Fruit fly (Drosophila melanogaster) whole organism, prepupa: ENCODE measurements around the gene CG14220.

Experiments
- CG11762 ChIP-seq: fragments of 200-800 bp; sonication (Bioruptor generic); optimal IDR thresholded peaks from 3 replicates; lab custom pipeline; 2016; ENCODE audit warnings: missing biosample characterization, missing genetic modification characterization; ENCODE audit not compliant: insufficient read depth
- CG11902 ChIP-seq: fragments of 200-800 bp; sonication (Bioruptor generic); optimal IDR thresholded peaks from 3 replicates; lab custom pipeline; 2016; ENCODE audit warnings: missing biosample characterization, missing genetic modification characterization
- CG15336 ChIP-seq: fragments of 200-800 bp; sonication (Bioruptor generic); IDR thresholded peaks from 2 replicates; pipeline ENCODE4 v1.3.6; 2022; ENCODE audit warnings: missing biosample characterization, missing genetic modification characterization
- CG16779 ChIP-seq: fragments of 200-800 bp; sonication (Bioruptor generic); optimal IDR thresholded peaks from 3 replicates; lab custom pipeline; 2017; ENCODE audit warnings: missing biosample characterization, mild to moderate bottlenecking, missing genetic modification characterization
- CG3032 ChIP-seq: fragments of 200-800 bp; optimal IDR thresholded peaks from 2 replicates; lab custom pipeline; 2019; ENCODE audit warnings: missing biosample characterization, mild to moderate bottlenecking, missing genetic modification characterization, moderate library complexity
- CG31627 ChIP-seq: fragments of 200-800 bp; sonication (Bioruptor generic); optimal IDR thresholded peaks from 3 replicates; lab custom pipeline; 2016; ENCODE audit warnings: missing biosample characterization, missing genetic modification characterization
- CG32006 ChIP-seq: fragments of 200-800 bp; sonication (Bioruptor generic); optimal IDR thresholded peaks from 3 replicates; lab custom pipeline; 2017; ENCODE audit warnings: missing biosample characterization, mild to moderate bottlenecking, missing genetic modification characterization
- CG34406 ChIP-seq: fragments of 200-800 bp; sonication (Bioruptor generic); optimal IDR thresholded peaks from 3 replicates; lab custom pipeline; 2016; ENCODE audit warnings: missing biosample characterization, missing genetic modification characterization
- CG3919 ChIP-seq: fragments of 200-800 bp; sonication (Bioruptor generic); optimal IDR thresholded peaks from 3 replicates; lab custom pipeline; 2016; ENCODE audit warnings: missing biosample characterization, missing genetic modification characterization
- CG4318 ChIP-seq: fragments of 200-800 bp; sonication (Bioruptor generic); optimal IDR thresholded peaks from 3 replicates; lab custom pipeline; 2017; ENCODE audit warnings: missing biosample characterization, mild to moderate bottlenecking, missing genetic modification characterization
- CG6163 ChIP-seq: fragments of 200-800 bp; sonication (Bioruptor generic); IDR thresholded peaks from 3 replicates; pipeline ENCODE4 v1.3.6; 2022; ENCODE audit warnings: missing biosample characterization, missing genetic modification characterization
- CG6854 ChIP-seq: fragments of 200-800 bp; sonication (Bioruptor generic); optimal IDR thresholded peaks from 2 replicates; lab custom pipeline; 2017; ENCODE audit warnings: missing biosample characterization, mild to moderate bottlenecking, missing genetic modification characterization
- CG7368 ChIP-seq: fragments of 200-800 bp; sonication (Bioruptor generic); optimal IDR thresholded peaks from 3 replicates; lab custom pipeline; 2016; ENCODE audit warnings: missing biosample characterization, missing genetic modification characterization
- CG8119 ChIP-seq: fragments of 200-800 bp; sonication (Bioruptor generic); IDR thresholded peaks from 3 replicates; pipeline ENCODE4 v1.3.6; 2022; ENCODE audit warnings: missing biosample characterization, missing genetic modification characterization
- CG8319 ChIP-seq: fragments of 200-800 bp; sonication (Bioruptor generic); optimal IDR thresholded peaks from 3 replicates; lab custom pipeline; 2016; ENCODE audit warnings: missing biosample characterization, missing genetic modification characterization
- CG9139 ChIP-seq: fragments of 200-800 bp; sonication (Bioruptor generic); optimal IDR thresholded peaks from 3 replicates; lab custom pipeline; 2017; ENCODE audit warnings: missing biosample characterization, mild to moderate bottlenecking, missing genetic modification characterization
- Eip75B ChIP-seq: fragments of 200-800 bp; sonication (Bioruptor generic); optimal IDR thresholded peaks from 3 replicates; lab custom pipeline; 2016; ENCODE audit warnings: missing biosample characterization, missing genetic modification characterization
- Eip78C ChIP-seq: fragments of 200-800 bp; sonication (Bioruptor generic); peaks from one replicate; lab custom pipeline; 2016; ENCODE audit warnings: missing biosample characterization, missing genetic modification characterization
- Eip93F ChIP-seq: fragments of 200-800 bp; sonication (Bioruptor generic); optimal IDR thresholded peaks from 2 replicates; lab custom pipeline; 2016; ENCODE audit warnings: missing biosample characterization, mild to moderate bottlenecking, missing genetic modification characterization
- Ets21C ChIP-seq: fragments of 200-800 bp; sonication (Bioruptor generic); optimal IDR thresholded peaks from 3 replicates; lab custom pipeline; 2016; ENCODE audit warnings: missing biosample characterization, missing genetic modification characterization
- Ets96B ChIP-seq: fragments of 200-800 bp; optimal IDR thresholded peaks from 2 replicates; lab custom pipeline; 2019; ENCODE audit warnings: missing biosample characterization, mild to moderate bottlenecking, missing genetic modification characterization, moderate library complexity
- Gug ChIP-seq: fragments of 200-800 bp; sonication (Bioruptor generic); IDR thresholded peaks from 2 replicates; pipeline ENCODE4 v1.3.6; 2022; ENCODE audit warnings: missing biosample characterization, missing genetic modification characterization
- Hr38 ChIP-seq: sonication (Bioruptor generic); optimal IDR thresholded peaks from 2 replicates; lab custom pipeline; 2016; ENCODE audit warnings: missing biosample characterization, missing genetic modification characterization
- Hr4 ChIP-seq: fragments of 200-800 bp; sonication (Bioruptor generic); optimal IDR thresholded peaks from 3 replicates; lab custom pipeline; 2016; ENCODE audit warnings: missing biosample characterization, missing genetic modification characterization
- Lpt ChIP-seq: fragments of 200-800 bp; sonication (Bioruptor generic); optimal IDR thresholded peaks from 3 replicates; lab custom pipeline; 2016; ENCODE audit warnings: missing biosample characterization, missing genetic modification characterization
- Met ChIP-seq: fragments of 200-800 bp; sonication (Bioruptor generic); optimal IDR thresholded peaks from 3 replicates; lab custom pipeline; 2016; ENCODE audit warnings: missing biosample characterization, missing genetic modification characterization
- OdsH ChIP-seq: fragments of 200-800 bp; sonication (Bioruptor generic); optimal IDR thresholded peaks from 3 replicates; lab custom pipeline; 2016; ENCODE audit warnings: missing biosample characterization, missing genetic modification characterization
- Smox ChIP-seq: fragments of 200-800 bp; sonication (Bioruptor generic); optimal IDR thresholded peaks from 3 replicates; lab custom pipeline; 2016; ENCODE audit warnings: missing biosample characterization, missing genetic modification characterization
- achi ChIP-seq: fragments of 200-800 bp; sonication (Bioruptor generic); optimal IDR thresholded peaks from 3 replicates; lab custom pipeline; 2016; ENCODE audit warnings: missing biosample characterization, missing genetic modification characterization
- cyc ChIP-seq: fragments of 200-800 bp; sonication (Bioruptor generic); optimal IDR thresholded peaks from 3 replicates; lab custom pipeline; 2016; ENCODE audit warnings: missing biosample characterization, missing genetic modification characterization
- dac ChIP-seq: fragments of 200-800 bp; sonication (Bioruptor generic); optimal IDR thresholded peaks from 2 replicates; lab custom pipeline; 2017; ENCODE audit warnings: missing biosample characterization, mild to moderate bottlenecking, missing genetic modification characterization
- dsx ChIP-seq: fragments of 200-800 bp; optimal IDR thresholded peaks from 3 replicates; lab custom pipeline; 2019; ENCODE audit warnings: missing biosample characterization, mild to moderate bottlenecking, missing genetic modification characterization, moderate library complexity; ENCODE audit not compliant: poor library complexity, severe bottlenecking
- esn ChIP-seq: fragments of 200-800 bp; sonication (Bioruptor generic); optimal IDR thresholded peaks from 2 replicates; lab custom pipeline; 2016; ENCODE audit warnings: missing biosample characterization, mild to moderate bottlenecking, missing genetic modification characterization, moderate library complexity
- fd85E ChIP-seq: fragments of 200-800 bp; sonication (Bioruptor generic); optimal IDR thresholded peaks from 3 replicates; lab custom pipeline; 2016; ENCODE audit warnings: missing biosample characterization, missing genetic modification characterization
- fkh ChIP-seq: fragments of 200-800 bp; sonication (Bioruptor generic); optimal IDR thresholded peaks from 3 replicates; lab custom pipeline; 2017; ENCODE audit warnings: missing biosample characterization, mild to moderate bottlenecking, missing genetic modification characterization, moderate library complexity
- net ChIP-seq: fragments of 200-800 bp; sonication (Bioruptor generic); optimal IDR thresholded peaks from 3 replicates; lab custom pipeline; 2016; ENCODE audit warnings: missing biosample characterization, missing genetic modification characterization
- pdm3 ChIP-seq: fragments of 200-800 bp; sonication (Bioruptor generic); optimal IDR thresholded peaks from 3 replicates; lab custom pipeline; 2016; ENCODE audit warnings: missing biosample characterization, missing genetic modification characterization
- spab ChIP-seq: fragments of 200-800 bp; sonication (Bioruptor generic); optimal IDR thresholded peaks from 2 replicates; lab custom pipeline; 2017; ENCODE audit warnings: missing biosample characterization, mild to moderate bottlenecking, missing genetic modification characterization, missing genetic modification reagents
- topi ChIP-seq: fragments of 200-800 bp; sonication (Bioruptor generic); optimal IDR thresholded peaks from 3 replicates; lab custom pipeline; 2016; ENCODE audit warnings: missing biosample characterization, missing genetic modification characterization
- vri ChIP-seq: fragments of 200-800 bp; sonication (Bioruptor generic); optimal IDR thresholded peaks from 3 replicates; lab custom pipeline; 2016; ENCODE audit warnings: missing biosample characterization, mild to moderate bottlenecking, missing genetic modification characterization

The CG14220 gene

DNA sequence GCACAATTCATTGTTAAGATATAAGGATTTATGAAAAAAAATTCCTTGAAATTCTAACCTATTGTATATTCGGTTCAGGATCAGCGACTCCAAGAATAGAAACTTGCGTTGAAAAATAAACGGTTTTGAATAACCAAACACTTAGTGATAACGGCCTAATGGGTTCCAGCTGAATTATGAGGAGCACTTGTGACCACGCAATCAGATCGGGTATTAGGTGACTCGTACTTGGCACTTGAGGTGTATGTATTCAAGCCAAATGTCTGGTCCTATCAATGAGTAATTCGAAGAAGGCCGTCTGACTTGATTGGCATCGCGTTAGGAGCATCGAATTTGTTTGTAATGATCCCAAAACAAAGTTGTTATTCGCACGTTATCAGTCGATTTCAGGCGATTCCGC, 11.1 kb downstream of the CG14220 start:
- TF ChIP-seq dsx (GFP tag; lab: Kevin White, UChicago) (no peak), Smox (GFP tag; lab: Kevin White, UChicago) (no peak)

DNA sequence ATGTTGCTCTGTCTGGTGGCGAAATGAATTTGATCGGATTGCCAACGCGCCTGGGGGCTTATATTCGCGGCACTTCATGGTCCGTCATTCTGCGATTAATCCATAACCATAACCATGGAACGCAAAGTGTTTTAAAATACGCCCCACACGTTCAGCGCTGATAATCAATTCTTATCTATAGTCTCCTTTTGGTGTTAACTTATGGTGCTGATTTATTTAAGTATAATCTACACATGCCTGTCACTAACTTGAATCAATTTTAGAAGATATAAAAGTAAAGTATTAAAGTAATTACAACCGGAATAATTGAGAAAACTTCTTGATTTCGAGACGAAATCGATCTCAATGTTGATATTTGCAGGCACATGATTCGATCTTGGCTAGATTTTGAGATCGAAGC, 11.6 kb downstream of the CG14220 start, which contains the start of gene CG14219:
Gene CG14219, minus strand, starts transcription at position 101 of the 400 bp plus-strand sequence.
- TF ChIP-seq pdm3 (GFP tag; lab: Kevin White, UChicago) (no peak), CG16779 (tag; lab: Kevin White, UChicago) (no peak), Gug (GFP tag; lab: Robert Waterston, UW) (no peak), Hr4 (no peak)

dm6 chrX:19585142-19585541, 16.5 kb downstream of the CG14220 start:
- TF ChIP-seq fd85E (GFP tag; lab: Kevin White, UChicago), result no peak
- no peak for TF ChIP-seq CG6854 (GFP tag; lab: Kevin White, UChicago)
- TF ChIP-seq cyc (GFP tag; lab: Kevin White, UChicago), result no peak
- no peak for TF ChIP-seq Ets96B (tag; lab: Kevin White, UChicago)
- no peak for TF ChIP-seq Eip75B

dm6 chrX:19583317-19583716, 18.3 kb downstream of the CG14220 start, which contains the start of gene CG14204:
TSS of gene CG14204 (plus strand) at chrX:19583617.
- no peak for TF ChIP-seq CG16779 (tag; lab: Kevin White, UChicago)
- TF ChIP-seq CG11902, result no peak
- no peak for TF ChIP-seq CG31627 (GFP tag; lab: Kevin White, UChicago)
- TF ChIP-seq Lpt (GFP tag; lab: Kevin White, UChicago), result no peak
- TF ChIP-seq spab (GFP tag; lab: Kevin White, UChicago), result no peak
- no peak for TF ChIP-seq CG7368
- TF ChIP-seq Eip93F (GFP tag; lab: Kevin White, UChicago), result no peak
- no peak for TF ChIP-seq CG6163 (GFP tag; lab: Robert Waterston, UW)
- TF ChIP-seq Smox (GFP tag; lab: Kevin White, UChicago), result no peak
- TF ChIP-seq Eip78C (GFP tag; lab: Kevin White, UChicago), result no peak
- TF ChIP-seq CG6854 (GFP tag; lab: Kevin White, UChicago), result no peak
- no peak for TF ChIP-seq fd85E (GFP tag; lab: Kevin White, UChicago)
- no peak for TF ChIP-seq CG4318 (GFP tag; lab: Kevin White, UChicago)
- no peak for TF ChIP-seq CG8119 (GFP tag; lab: Robert Waterston, UW)
- no peak for TF ChIP-seq CG3032 (tag; lab: Kevin White, UChicago)
- no peak for TF ChIP-seq topi (GFP tag; lab: Kevin White, UChicago)
- no peak for TF ChIP-seq dac (GFP tag; lab: Kevin White, UChicago)
- no peak for TF ChIP-seq Gug (GFP tag; lab: Robert Waterston, UW)
- TF ChIP-seq Ets21C (GFP tag; lab: Kevin White, UChicago), result no peak
- TF ChIP-seq Hr38 (GFP tag; lab: Kevin White, UChicago), result no peak
- TF ChIP-seq, all 60 proteins: peak for 0

- TF ChIP-seq Eip75B (no peak), CG11762 (no peak), CG15336 (no peak), CG3919 (GFP tag; lab: Kevin White, UChicago) (no peak), OdsH (GFP tag; lab: Kevin White, UChicago) (no peak), fkh (GFP tag; lab: Kevin White, UChicago) (no peak), Ets96B (tag; lab: Kevin White, UChicago) (no peak), Eip78C (GFP tag; lab: Kevin White, UChicago) (no peak), achi (GFP tag; lab: Kevin White, UChicago) (no peak), esn (no peak), pdm3 (GFP tag; lab: Kevin White, UChicago) (no peak), CG9139 (GFP tag; lab: Kevin White, UChicago) (no peak), CG34406 (GFP tag; lab: Kevin White, UChicago) (no peak), vri (no peak), CG8319 (no peak), CG32006 (GFP tag; lab: Kevin White, UChicago) (no peak), net (no peak), Eip93F (GFP tag; lab: Kevin White, UChicago) (no peak), Met (no peak)
- TF ChIP-seq, all 60 proteins: peak for 0
Observed at dm6 chrX:19582732-19583131, 18.9 kb downstream of the CG14220 start.
